Fruit fly (Drosophila melanogaster): ENCODE data around the gene CG14770.

Gene CG14770

dm6 chrX:1380350-1381060, 11.5 kb downstream of the CG14770 start, which contains the start of the genes CG3719 and CG32813 (continued):
- TF ChIP-seq lilli (GFP tag; optimal IDR thresholded peaks at IDR 0.05) (peak; percentile 30), aop (GFP tag; IDR thresholded peaks at IDR 0.05) (no peak), CG10979 (tag; optimal IDR thresholded peaks at IDR 0.05) (no peak), CG6175 (GFP tag; IDR thresholded peaks at IDR 0.05) (0 out of 3 replicates have a peak, but pooled peaks have one; percentile 10), CG1647 (GFP tag; optimal IDR thresholded peaks at IDR 0.05) (peak; percentile 10), fd3F (GFP tag; optimal IDR thresholded peaks at IDR 0.05) (no peak)

dm6 chrX:1381413-1381991, 12.5 kb downstream of the CG14770 start:
- peak; percentile 87 for TF ChIP-seq pros (GFP tag; optimal IDR thresholded peaks at IDR 0.05)
- TF ChIP-seq Optix (GFP tag; IDR thresholded peaks at IDR 0.05), result no peak
- peak in 1 of 2 experiments; percentile 10 for TF ChIP-seq crp (GFP tag; optimal IDR thresholded peaks at IDR 0.05)
- peak; percentile 66 for TF ChIP-seq abd-A (tag; optimal IDR thresholded peaks at IDR 0.05)
- TF ChIP-seq CG5245 (GFP tag; optimal IDR thresholded peaks at IDR 0.05), result no peak
- no peak for TF ChIP-seq prd (optimal IDR thresholded peaks at IDR 0.05)
- no peak for TF ChIP-seq prd (GFP tag; IDR thresholded peaks at IDR 0.05)
- no peak for TF ChIP-seq CG3838 (GFP tag; optimal IDR thresholded peaks at IDR 0.05)
- peak; percentile 56 for TF ChIP-seq nerfin-1 (tag; optimal IDR thresholded peaks at IDR 0.05)
- no peak for TF ChIP-seq stwl (tag; optimal IDR thresholded peaks at IDR 0.05)
- TF ChIP-seq pb (GFP tag; optimal IDR thresholded peaks at IDR 0.05), result no peak
- TF ChIP-seq CG9817 (tag; optimal IDR thresholded peaks at IDR 0.05), result no peak
- TF ChIP-seq CG12769 (tag; optimal IDR thresholded peaks at IDR 0.05), result no peak
- no peak for TF ChIP-seq Rfx (GFP tag; IDR thresholded peaks at IDR 0.05)
- no peak for TF ChIP-seq sens (GFP tag)
- no peak for TF ChIP-seq CG2199 (GFP tag; IDR thresholded peaks at IDR 0.05)
- TF ChIP-seq Sry-β (GFP tag; optimal IDR thresholded peaks at IDR 0.05), result no peak
- peak; percentile 53 for TF ChIP-seq cwo (GFP tag; optimal IDR thresholded peaks at IDR 0.05)
- TF ChIP-seq cg (GFP tag; optimal IDR thresholded peaks at IDR 0.05), result peak; percentile 59
- no peak for TF ChIP-seq CG3065 (GFP tag; optimal IDR thresholded peaks at IDR 0.05)
- TF ChIP-seq nerfin-2 (GFP tag; IDR thresholded peaks at IDR 0.05; ENCODE audit: partially characterized antibody), result no peak
- peak; percentile 6 for TF ChIP-seq CG15514 (GFP tag; optimal IDR thresholded peaks at IDR 0.05)
- TF ChIP-seq Chrac-16 (GFP tag; optimal IDR thresholded peaks at IDR 0.05), result no peak
- peak; percentile 64; the same call in 1 of the 2 replicates for TF ChIP-seq onecut (GFP tag; IDR thresholded peaks at IDR 0.05)
- no peak for TF ChIP-seq CG7928 (GFP tag; optimal IDR thresholded peaks at IDR 0.05)
- TF ChIP-seq Deaf1 (tag; optimal IDR thresholded peaks at IDR 0.05), result peak; percentile 52
- TF ChIP-seq CG12299 (tag; optimal IDR thresholded peaks at IDR 0.05), result no peak
- TF ChIP-seq btn (GFP tag; optimal IDR thresholded peaks at IDR 0.05), result no peak
- no peak for TF ChIP-seq ro (GFP tag; IDR thresholded peaks at IDR 0.05)
- TF ChIP-seq gt (GFP tag; IDR thresholded peaks at IDR 0.05), result no peak
- TF ChIP-seq CG11456 (GFP tag; IDR thresholded peaks at IDR 0.05), result no peak
- peak; percentile 27 for TF ChIP-seq Hey (tag; optimal IDR thresholded peaks at IDR 0.05)
- TF ChIP-seq vnd (GFP tag; IDR thresholded peaks at IDR 0.05; ENCODE audit: partially characterized antibody), result no peak
- no peak for TF ChIP-seq Xbp1 (GFP tag; optimal IDR thresholded peaks at IDR 0.05)
- no peak for TF ChIP-seq Hr78 (GFP tag; optimal IDR thresholded peaks at IDR 0.05)
- no peak for TF ChIP-seq bowl (GFP tag; IDR thresholded peaks at IDR 0.05)
- TF ChIP-seq PHDP (tag; optimal IDR thresholded peaks at IDR 0.05), result no peak
- no peak for TF ChIP-seq bab2 (GFP tag; optimal IDR thresholded peaks at IDR 0.05)
- TF ChIP-seq HHEX (GFP tag; optimal IDR thresholded peaks at IDR 0.05), result no peak
- no peak for TF ChIP-seq Med (GFP tag)
- TF ChIP-seq croc (GFP tag; conservative IDR thresholded peaks at IDR 0.05), result no peak
